Worm (Caenorhabditis elegans): ENCODE data around the gene fbxb-18.
A peak's percentile ranks its signal among the peaks of the same experiment; 100 is the strongest.

The fbxb-18 gene

ce11 chrII:1728253-1728652, 39.5 kb upstream of the fbxb-18 start, which contains the start of gene btb-9:
btb-9 (plus strand) TSS chrII:1728506.
- TF ChIP-seq lin-14 (GFP tag; optimal IDR thresholded peaks at IDR 0.05) (no peak), pqm-1 (tag; optimal IDR thresholded peaks at IDR 0.05) (peak; percentile 26), lin-35 (GFP tag; optimal IDR thresholded peaks at IDR 0.05) (peak in 1 of 2 experiments; percentile 28), snpc-4 (tag; optimal IDR thresholded peaks at IDR 0.05) (no peak), nhr-20 (tag; optimal IDR thresholded peaks at IDR 0.05) (no peak), elt-2 (tag; optimal IDR thresholded peaks at IDR 0.05) (peak; percentile 86)

DNA sequence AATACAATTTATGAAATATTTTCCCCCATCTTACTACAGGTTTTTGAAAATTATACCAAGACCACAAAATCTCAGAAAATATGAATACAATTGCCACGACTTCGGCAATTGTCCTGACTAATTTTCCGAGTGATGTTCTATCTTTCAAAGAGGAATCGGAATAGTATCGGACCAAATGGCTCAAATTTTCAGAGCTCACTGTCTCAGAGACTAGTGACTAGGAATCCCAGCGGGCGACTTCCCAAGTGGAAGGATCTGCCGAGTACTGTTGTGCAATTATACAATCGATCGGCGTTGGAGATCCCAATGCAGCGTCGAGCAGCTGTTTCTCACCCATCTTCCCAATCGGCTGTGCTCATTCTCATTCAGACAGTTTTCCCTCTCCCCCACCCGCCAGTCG, 37.0 kb upstream of the fbxb-18 start, which contains the start of gene F45C12.17:
TSS of gene F45C12.17 (plus strand) at position 377 of the 400 bp plus-strand sequence.
- TF ChIP-seq pqm-1 (tag; optimal IDR thresholded peaks at IDR 0.05) (no peak), snu-23 (GFP tag; optimal IDR thresholded peaks at IDR 0.05) (no peak), Y116A8C.19 (tag; optimal IDR thresholded peaks at IDR 0.05; ENCODE audit: borderline replicate concordance) (no peak), elt-3 (tag; optimal IDR thresholded peaks at IDR 0.05) (no peak), nhr-71 (tag; optimal IDR thresholded peaks at IDR 0.05) (no peak), nhr-85 (tag) (no peak), lin-35 (GFP tag; optimal IDR thresholded peaks at IDR 0.05) (no peak), nhr-237 (tag; optimal IDR thresholded peaks at IDR 0.05) (no peak), mab-9 (GFP tag; IDR thresholded peaks at IDR 0.05) (no peak), skn-1 (tag; optimal IDR thresholded peaks at IDR 0.05) (no peak), unc-86 (tag; optimal IDR thresholded peaks at IDR 0.05) (no peak), unc-130 (tag; optimal IDR thresholded peaks at IDR 0.05) (no peak), aha-1 (tag; optimal IDR thresholded peaks at IDR 0.05) (no peak), egl-27 (tag; optimal IDR thresholded peaks at IDR 0.05) (no peak), sptf-1 (tag; optimal IDR thresholded peaks at IDR 0.05) (no peak), C04F5.9 (tag; optimal IDR thresholded peaks at IDR 0.05) (no peak), mef-2 (tag; optimal IDR thresholded peaks at IDR 0.05) (no peak), ztf-4 (tag; optimal IDR thresholded peaks at IDR 0.05) (no peak), mep-1 (tag; optimal IDR thresholded peaks at IDR 0.05) (no peak)

DNA sequence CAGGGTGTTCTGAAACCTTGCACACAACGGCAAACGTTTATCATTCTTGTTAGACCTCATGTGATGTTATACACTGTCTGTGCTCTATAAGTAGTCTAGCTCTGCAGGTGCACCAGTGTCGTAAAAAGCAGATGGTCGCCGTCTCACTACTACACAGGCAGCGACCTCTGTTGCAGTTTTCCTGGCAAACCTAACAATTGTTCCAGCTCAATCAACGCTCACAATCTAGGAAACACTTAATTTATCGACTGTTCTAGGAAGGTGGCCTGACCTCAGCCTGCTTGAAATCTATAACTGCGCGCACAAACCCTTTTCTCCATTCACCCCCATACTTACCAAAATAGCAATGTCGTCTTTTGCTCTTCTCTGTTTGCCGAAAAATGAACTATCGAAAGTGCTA, 35.6 kb upstream of the fbxb-18 start, which contains the start of gene fbxb-11:
TSS of gene fbxb-11 (plus strand) at position 301 of the 400 bp plus-strand sequence.
- TF ChIP-seq C16A3.4 (tag; optimal IDR thresholded peaks at IDR 0.05) (no peak), zip-4 (GFP tag; optimal IDR thresholded peaks at IDR 0.05) (no peak), sptf-1 (tag; optimal IDR thresholded peaks at IDR 0.05) (no peak), sox-4 (tag; optimal IDR thresholded peaks at IDR 0.05) (no peak), Y116A8C.19 (tag; optimal IDR thresholded peaks at IDR 0.05; ENCODE audit: borderline replicate concordance) (no peak), efl-1 (optimal IDR thresholded peaks at IDR 0.05) (no peak), efl-1 (GFP tag; optimal IDR thresholded peaks at IDR 0.05 in 1 of 2) (no peak), lin-14 (GFP tag; optimal IDR thresholded peaks at IDR 0.05) (no peak), zag-1 (tag; optimal IDR thresholded peaks at IDR 0.05) (no peak), hpl-2 (GFP tag; optimal IDR thresholded peaks at IDR 0.05) (no peak), lin-39 (tag; optimal IDR thresholded peaks at IDR 0.05) (no peak), nhr-84 (tag; optimal IDR thresholded peaks at IDR 0.05) (no peak), xbp-1 (tag; optimal IDR thresholded peaks at IDR 0.05) (no peak), fkh-4 (tag; optimal IDR thresholded peaks at IDR 0.05; ENCODE audit: borderline replicate concordance) (no peak), pqm-1 (tag; optimal IDR thresholded peaks at IDR 0.05) (no peak), nhr-77 (tag; optimal IDR thresholded peaks at IDR 0.05) (no peak), dsc-1 (tag; optimal IDR thresholded peaks at IDR 0.05) (no peak), lir-3 (tag; optimal IDR thresholded peaks at IDR 0.05; ENCODE audit: poor library complexity) (no peak), elt-3 (tag; optimal IDR thresholded peaks at IDR 0.05) (no peak), ceh-88 (GFP tag; IDR thresholded peaks at IDR 0.05) (no peak)

- TF ChIP-seq tlp-1 (tag; optimal IDR thresholded peaks at IDR 0.05) (no peak), ets-5 (GFP tag; IDR thresholded peaks at IDR 0.05) (no peak), elt-3 (tag; optimal IDR thresholded peaks at IDR 0.05) (no peak), jun-1 (tag; optimal IDR thresholded peaks at IDR 0.05) (no peak), swsn-7 (tag; optimal IDR thresholded peaks at IDR 0.05) (no peak), F16B12.6 (tag; optimal IDR thresholded peaks at IDR 0.05) (no peak), ceh-82 (tag; optimal IDR thresholded peaks at IDR 0.05) (no peak)
Observed at ce11 chrII:1722394-1722793, 33.7 kb upstream of the fbxb-18 start, which contains the start of the genes fbxb-5 and btb-8. fbxb-5 (minus strand) TSS chrII:1722494. btb-8 (plus strand) TSS chrII:1722770.
